Worm (Caenorhabditis elegans) whole organism, L2 larva: Measurements from ENCODE around the gene cyp-14A5.
"Not testable (repeated sequence)": the region's sequence is repeated elsewhere in the genome, so short reads cannot be mapped to it uniquely, and the experiment has no call there.

Source experiments
- ama-1 ChIP-seq: fragments of 150-350 bp; optimal IDR thresholded peaks from 2 replicates; lab custom pipeline; 2018; ENCODE audit warnings: inconsistent platforms
- blmp-1 ChIP-seq: sonication (generic microtip); optimal IDR thresholded peaks from 2 replicates; lab custom pipeline; 2017; ENCODE audit warnings: missing genetic modification characterization, mild to moderate bottlenecking, missing compliant biosample characterization, antibody characterized with exemption, moderate library complexity; ENCODE audit not compliant: insufficient read depth
- ceh-82 ChIP-seq: fragments of 150-350 bp; optimal IDR thresholded peaks from 2 replicates; lab custom pipeline; 2014; ENCODE audit warnings: missing biosample characterization, missing genetic modification characterization
- elt-1 ChIP-seq: fragments of 150-350 bp; optimal IDR thresholded peaks from 2 replicates; lab custom pipeline; 2014; ENCODE audit warnings: missing biosample characterization, missing genetic modification characterization
- lin-11 ChIP-seq: fragments of 150-350 bp; sonication (generic microtip); optimal IDR thresholded peaks from 2 replicates; lab custom pipeline; 2014; ENCODE audit warnings: missing biosample characterization, missing genetic modification characterization, inconsistent platforms, mixed read lengths
- mab-5 ChIP-seq: fragments of 150-350 bp; optimal IDR thresholded peaks from 2 replicates; lab custom pipeline; 2014; ENCODE audit warnings: missing biosample characterization, missing genetic modification characterization
- mdl-1 ChIP-seq, 2 experiments: fragments of 150-350 bp in 1 of 2; sonication (generic microtip) in 1 of 2; optimal IDR thresholded peaks; 2 replicates each; lab custom pipeline; 2017; ENCODE audit warnings: missing biosample characterization in 2 of 2, missing genetic modification characterization in 2 of 2
- nhr-12 ChIP-seq: fragments of 150-350 bp; optimal IDR thresholded peaks from 2 replicates; lab custom pipeline; 2014; ENCODE audit warnings: missing biosample characterization, missing genetic modification characterization
- skn-1 ChIP-seq: sonication (generic microtip); optimal IDR thresholded peaks from 2 replicates; lab custom pipeline; 2017; ENCODE audit warnings: missing biosample characterization, missing genetic modification characterization
- unc-55 ChIP-seq: fragments of 150-350 bp; sonication (generic microtip); optimal IDR thresholded peaks from 3 replicates; lab custom pipeline; 2014; ENCODE audit warnings: missing biosample characterization, missing genetic modification reagents, missing genetic modification characterization
- unc-62 ChIP-seq: fragments of 150-350 bp; optimal IDR thresholded peaks from 2 replicates; lab custom pipeline; 2014; ENCODE audit warnings: missing biosample characterization, missing genetic modification reagents, missing genetic modification characterization

ce11 chrV:5470930-5471329 lies 47.8 kb upstream of the cyp-14A5 start, which contains the start of gene ZC317.7:
- TF ChIP-seq mdl-1 (tag; optimal IDR thresholded peaks at IDR 0.05; lab: Kevin White, UChicago); skn-1 (tag; lab: Kevin White, UChicago); lin-11 (tag; lab: Kevin White, UChicago); ama-1 (lab: Kevin White, UChicago); mab-5 (tag; lab: Kevin White, UChicago); unc-62 (GFP tag; lab: Kevin White, UChicago); blmp-1 (tag; lab: Kevin White, UChicago); unc-55 (GFP tag; lab: Kevin White, UChicago); elt-1 (tag; lab: Kevin White, UChicago); nhr-12 (tag; lab: Kevin White, UChicago); ceh-82 (tag; lab: Kevin White, UChicago): not testable (repeated sequence)
